Worm (Caenorhabditis elegans) whole organism, L4 larva: Measurements from ENCODE around the gene uvs-1.

ENCODE experiments used
- F37D6.2 ChIP-seq: sonication (generic microtip); optimal IDR thresholded peaks from 2 replicates; lab custom pipeline; 2016; ENCODE audit warnings: mild to moderate bottlenecking, missing genetic modification characterization, missing compliant biosample characterization
- aha-1 ChIP-seq: fragments of 150-350 bp; peaks from one replicate; lab custom pipeline; 2014; ENCODE audit warnings: missing biosample characterization, missing genetic modification characterization
- ama-1 ChIP-seq: fragments of 150-350 bp; optimal IDR thresholded peaks from 2 replicates; lab custom pipeline; 2014; ENCODE audit warnings: inconsistent platforms, mixed read lengths
- attf-4 ChIP-seq: sonication (generic microtip); optimal IDR thresholded peaks from 3 replicates; lab custom pipeline; 2017; ENCODE audit warnings: missing biosample characterization, missing genetic modification characterization
- ceh-82 ChIP-seq: sonication (generic microtip); optimal IDR thresholded peaks from 2 replicates; lab custom pipeline; 2017; ENCODE audit warnings: missing biosample characterization, missing genetic modification characterization
- jun-1 ChIP-seq: fragments of 150-350 bp; optimal IDR thresholded peaks from 2 replicates; lab custom pipeline; 2014; ENCODE audit warnings: missing biosample characterization, missing genetic modification reagents, missing genetic modification characterization
- mdt-29 ChIP-seq: fragments of 200-800 bp; sonication (Bioruptor generic); IDR thresholded peaks from 2 replicates; pipeline ENCODE4 v1.3.6; 2022; ENCODE audit warnings: missing genetic modification reagents, missing genetic modification characterization, missing compliant biosample characterization
- nhr-11 ChIP-seq: fragments of 150-350 bp; optimal IDR thresholded peaks from 2 replicates; lab custom pipeline; 2014; ENCODE audit warnings: missing biosample characterization, missing genetic modification characterization
- nhr-48 ChIP-seq: sonication (generic microtip); optimal IDR thresholded peaks from 2 replicates; lab custom pipeline; 2016; ENCODE audit warnings: mild to moderate bottlenecking, missing genetic modification characterization, missing compliant biosample characterization
- pha-4 ChIP-seq, 2 experiments: fragments of 150-350 bp in 1 of 2; fragments of 200-800 bp in 1 of 2; sonication (Bioruptor generic) in 1 of 2; IDR thresholded peaks in 1 of 2; optimal IDR thresholded peaks in 1 of 2; 2 replicates each; pipeline versions ENCODE4 v1.3.6 to Lab custom; 2014 to 2022; ENCODE audit warnings: missing genetic modification characterization in 2 of 2, missing genetic modification reagents in 2 of 2, missing biosample characterization in 1 of 2, missing compliant biosample characterization in 1 of 2
- snpc-1.2 ChIP-seq: fragments of 200-800 bp; sonication (Bioruptor generic); IDR thresholded peaks from 2 replicates; pipeline ENCODE4 v1.3.6; 2022; ENCODE audit warnings: missing genetic modification reagents, missing genetic modification characterization, missing compliant biosample characterization
- snpc-4 ChIP-seq: fragments of 150-350 bp; optimal IDR thresholded peaks from 2 replicates; lab custom pipeline; 2014; ENCODE audit warnings: missing biosample characterization, missing genetic modification characterization
- unc-62 ChIP-seq, 3 experiments: fragments of 150-350 bp in 1 of 3; sonication (generic microtip); optimal IDR thresholded peaks in 2 of 3; peaks in 1 of 3; 1 replicate in 1 of 3; 2 replicates in 2 of 3; lab custom pipeline; 2014 to 2017; ENCODE audit warnings: missing biosample characterization in 3 of 3, missing genetic modification characterization in 3 of 3, missing genetic modification reagents in 3 of 3, missing genotype in 1 of 3
- zag-1 ChIP-seq: fragments of 150-350 bp; optimal IDR thresholded peaks from 2 replicates; lab custom pipeline; 2014; ENCODE audit warnings: missing biosample characterization, missing genetic modification characterization

DNA sequence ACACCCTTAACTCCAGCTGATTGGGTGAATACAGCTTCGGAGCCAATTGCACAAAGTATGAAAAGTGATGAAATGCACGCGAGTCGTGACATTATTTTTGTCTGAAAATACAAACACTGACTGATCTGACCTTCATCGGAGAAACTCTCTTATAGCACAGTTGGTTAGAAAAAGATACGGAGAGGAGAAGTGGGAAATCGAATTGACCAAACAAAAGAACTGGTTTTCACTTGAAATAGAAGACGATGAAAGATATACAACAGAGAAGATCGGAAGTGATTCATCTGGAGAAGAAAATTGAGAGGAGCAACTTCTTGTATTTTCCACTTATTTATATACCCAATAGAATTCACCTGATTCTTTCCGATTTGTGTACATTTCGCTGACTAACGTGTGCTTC is 33.8 kb upstream of the uvs-1 start, which contains the start of gene ttr-33:
- peak; percentile 5 for TF ChIP-seq ama-1 (lab: Kevin White, UChicago)
- TF ChIP-seq nhr-11 (tag; lab: Kevin White, UChicago), result no peak
- no peak for TF ChIP-seq zag-1
- no peak for TF ChIP-seq pha-4 (GFP tag; IDR thresholded peaks at IDR 0.05; lab: Robert Waterston, UW)
- TF ChIP-seq pha-4 (tag; optimal IDR thresholded peaks at IDR 0.05; lab: Kevin White, UChicago), result no peak
- TF ChIP-seq unc-62 (GFP tag; optimal IDR thresholded peaks at IDR 0.05 in 1 of 2; lab: Kevin White, UChicago), result no peak
- TF ChIP-seq unc-62 (tag; optimal IDR thresholded peaks at IDR 0.05; lab: Kevin White, UChicago), result no peak
- no peak for TF ChIP-seq jun-1
- no peak for TF ChIP-seq ceh-82 (tag; lab: Kevin White, UChicago)
- TF ChIP-seq snpc-1.2 (GFP tag; lab: Robert Waterston, UW), result no peak
- TF ChIP-seq F37D6.2, result no peak
- TF ChIP-seq nhr-48 (tag; lab: Kevin White, UChicago), result no peak
- TF ChIP-seq aha-1 (tag; lab: Kevin White, UChicago), result no peak
- TF ChIP-seq snpc-4 (tag; lab: Kevin White, UChicago), result no peak
- TF ChIP-seq mdt-29 (GFP tag; lab: Robert Waterston, UW), result no peak
- no peak for TF ChIP-seq attf-4
